Fruit fly (Drosophila melanogaster) whole organism, embryonic: ENCODE data around the gene CG9114.

Experiments used
- CG10274 ChIP-seq: fragments of 200-800 bp; sonication (Bioruptor generic); optimal IDR thresholded peaks from 3 replicates; lab custom pipeline; 2017; ENCODE audit warnings: missing biosample characterization, mild to moderate bottlenecking, missing genetic modification characterization
- CG32772 ChIP-seq: fragments of 200-800 bp; sonication (Bioruptor generic); IDR thresholded peaks from 2 replicates; pipeline ENCODE4 v1.3.6; 2022; ENCODE audit warnings: missing biosample characterization, missing genetic modification characterization
- Hr78 ChIP-seq, 2 experiments: fragments of 200-800 bp in 1 of 2; fragments of >200 bp in 1 of 2; sonication (Bioruptor generic) in 1 of 2; optimal IDR thresholded peaks; 2 replicates each; lab custom pipeline; 2017 to 2019; ENCODE audit warnings: missing biosample characterization in 2 of 2, missing genetic modification characterization in 2 of 2, mild to moderate bottlenecking in 1 of 2, moderate library complexity in 1 of 2
- Myb ChIP-seq: fragments of 200-800 bp; sonication (Bioruptor generic); optimal IDR thresholded peaks from 2 replicates; lab custom pipeline; 2016; ENCODE audit warnings: missing biosample characterization, missing genetic modification characterization
- gcm ChIP-seq: fragments of 200-800 bp; sonication (Bioruptor generic); optimal IDR thresholded peaks from 2 replicates; lab custom pipeline; 2019; ENCODE audit warnings: missing biosample characterization, mild to moderate bottlenecking, missing genetic modification characterization, moderate library complexity

dm6 chrX:15379014-15379491 lies 46.1 kb upstream of the CG9114 start, which contains the start of gene acj6:
- no peak for TF ChIP-seq Hr78 (GFP tag; optimal IDR thresholded peaks at IDR 0.05; lab: Kevin White, UChicago)
- no peak for TF ChIP-seq CG32772
- no peak for TF ChIP-seq gcm (GFP tag; lab: Kevin White, UChicago)
- no peak for TF ChIP-seq Myb (GFP tag; lab: Kevin White, UChicago)
- TF ChIP-seq CG10274 = no peak
